Fruit fly (Drosophila melanogaster): ENCODE results near the gene CG42654.

CG42654 gene

DNA sequence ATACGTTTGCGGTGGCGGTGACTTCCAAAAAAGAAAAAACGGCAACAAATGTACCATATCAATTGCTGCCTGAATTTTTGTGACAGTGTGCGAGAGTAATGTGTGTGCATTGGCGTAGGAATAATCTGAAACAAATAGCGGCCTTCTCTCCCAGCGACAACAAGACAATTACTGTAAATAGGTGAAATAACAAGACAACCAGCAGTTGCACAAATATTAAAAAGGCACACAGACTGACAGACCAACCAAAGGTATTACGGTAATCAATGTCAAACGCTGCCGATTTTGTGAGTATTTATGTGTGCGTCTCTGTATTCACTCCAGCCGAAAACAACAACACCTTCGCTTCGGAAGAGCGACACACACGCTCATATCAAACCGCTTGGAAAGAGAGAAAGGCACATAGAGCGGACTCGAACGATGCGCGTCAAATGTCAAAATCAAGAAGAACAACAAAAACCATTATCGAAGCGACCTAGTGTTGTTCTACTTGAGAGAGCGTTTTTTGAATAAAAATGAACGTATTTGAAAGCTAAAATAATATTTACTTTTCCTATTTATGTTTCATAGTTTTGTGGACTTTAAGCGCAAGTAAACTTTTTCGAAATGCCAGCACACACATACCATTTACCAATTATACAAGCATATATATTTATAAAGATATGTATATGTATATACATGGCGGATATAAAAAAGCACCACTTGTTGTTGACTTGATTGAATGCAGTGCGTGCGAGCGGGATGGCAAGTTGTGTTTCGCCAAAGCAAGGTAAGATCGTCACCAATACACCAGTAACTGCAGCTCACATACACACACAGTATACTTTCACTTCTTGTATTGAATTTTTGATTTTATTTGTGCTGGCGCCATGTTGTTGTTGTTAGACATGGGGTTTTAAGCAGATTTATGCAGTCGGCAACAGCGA lies 47.3 kb downstream of the CG42654 start (continued):
- TF ChIP-seq Aef1 (GFP tag; IDR thresholded peaks at IDR 0.05) (no peak; the same call in 2 of the 3 replicates), CG10366 (GFP tag; IDR thresholded peaks at IDR 0.05) (peak; percentile 18; the same call in 1 of the 2 replicates), CG11696 (GFP tag; IDR thresholded peaks at IDR 0.05) (peak; percentile 48), CG12299 (tag; optimal IDR thresholded peaks at IDR 0.05) (peak; percentile 37), CG7963 (GFP tag; IDR thresholded peaks at IDR 0.05; ENCODE audit: partially characterized antibody) (no peak), hbn (GFP tag; IDR thresholded peaks at IDR 0.05; ENCODE audit: partially characterized antibody) (no peak), CG14965 (GFP tag; optimal IDR thresholded peaks at IDR 0.05; ENCODE audit: borderline replicate concordance) (peak; percentile 74), CG13424 (tag; optimal IDR thresholded peaks at IDR 0.05) (peak; percentile 33), psq (GFP tag; optimal IDR thresholded peaks at IDR 0.05) (peak; percentile 15), CG7357 (GFP tag; IDR thresholded peaks at IDR 0.05) (no peak), sd (tag; optimal IDR thresholded peaks at IDR 0.05) (peak; percentile 84), Nf-YA (GFP tag; IDR thresholded peaks at IDR 0.05) (peak; percentile 57; the same call in 1 of the 2 replicates), H15 (GFP tag; IDR thresholded peaks at IDR 0.05) (peak; percentile 65; the same call in 2 of the 3 replicates), mld (GFP tag; IDR thresholded peaks at IDR 0.05; ENCODE audit: partially characterized antibody) (no peak), salm (tag; optimal IDR thresholded peaks at IDR 0.05) (peak; percentile 43), CG4617 (GFP tag; optimal IDR thresholded peaks at IDR 0.05; ENCODE audit: borderline replicate concordance) (peak; percentile 12), ken (GFP tag; IDR thresholded peaks at IDR 0.05) (peak; percentile 68; the same call in 2 of the 3 replicates), sc (optimal IDR thresholded peaks at IDR 0.05) (no peak), sc (GFP tag; optimal IDR thresholded peaks at IDR 0.05) (peak; percentile 54), usp (GFP tag; optimal IDR thresholded peaks at IDR 0.05) (no peak), org-1 (GFP tag; optimal IDR thresholded peaks at IDR 0.05) (peak; percentile 76), HmgZ (tag; optimal IDR thresholded peaks at IDR 0.05) (peak; percentile 58), CG18764 (GFP tag; optimal IDR thresholded peaks at IDR 0.05) (peak; percentile 64), HLHmδ (GFP tag; optimal IDR thresholded peaks at IDR 0.05) (peak; percentile 66), CG12391 (tag; optimal IDR thresholded peaks at IDR 0.05) (peak; percentile 33), CG3163 (GFP tag; optimal IDR thresholded peaks at IDR 0.05) (peak; percentile 63), CG10979 (tag; optimal IDR thresholded peaks at IDR 0.05) (peak; percentile 22), CG14050 (GFP tag; IDR thresholded peaks at IDR 0.05) (0 out of 3 replicates have a peak, but pooled peaks have one; percentile 14), p53 (GFP tag; optimal IDR thresholded peaks at IDR 0.05) (peak; percentile 33), tx (GFP tag; optimal IDR thresholded peaks at IDR 0.05) (peak; percentile 13), ash1 (GFP tag; optimal IDR thresholded peaks at IDR 0.05) (peak; percentile 32), CG10959 (GFP tag; IDR thresholded peaks at IDR 0.05) (peak; percentile 62), Hsf (GFP tag; optimal IDR thresholded peaks at IDR 0.05) (peak; percentile 58), bab2 (GFP tag; optimal IDR thresholded peaks at IDR 0.05) (peak; percentile 78), vfl (GFP tag; optimal IDR thresholded peaks at IDR 0.05) (no peak), CG9609 (GFP tag; optimal IDR thresholded peaks at IDR 0.05) (no peak), ase (GFP tag; IDR thresholded peaks at IDR 0.05) (0 out of 3 replicates have a peak, but pooled peaks have one; percentile 23), YL-1 (GFP tag; optimal IDR thresholded peaks at IDR 0.05) (peak; percentile 17), CG30431 (GFP tag; optimal IDR thresholded peaks at IDR 0.05) (no peak), da (GFP tag; optimal IDR thresholded peaks at IDR 0.05) (peak; percentile 74), tll (GFP tag; optimal IDR thresholded peaks at IDR 0.05) (peak in 1 of 2 experiments; percentile 61), CG33213 (GFP tag; optimal IDR thresholded peaks at IDR 0.05) (peak; percentile 49), row (GFP tag; IDR thresholded peaks at IDR 0.05) (no peak), Nf-YB (GFP tag; optimal IDR thresholded peaks at IDR 0.05) (peak; percentile 31), Blimp-1 (GFP tag; optimal IDR thresholded peaks at IDR 0.05) (peak; percentile 95), CG2116 (GFP tag; optimal IDR thresholded peaks at IDR 0.05) (peak; percentile 8), CG3065 (GFP tag; optimal IDR thresholded peaks at IDR 0.05) (peak; percentile 31), CG15269 (tag; optimal IDR thresholded peaks at IDR 0.05) (peak; percentile 52)

Data from whole organism, embryonic.